Worm (Caenorhabditis elegans) whole organism, midembryonic: Measurements from ENCODE around the gene trap-4.
A peak's percentile ranks its signal among the peaks of the same experiment; 100 is the strongest.

Experiments used
- T22C8.4 ChIP-seq: fragments of 200-800 bp; sonication (Bioruptor generic); IDR thresholded peaks from 2 replicates; pipeline ENCODE4 v1.3.6; 2022; ENCODE audit warnings: missing genetic modification characterization, missing compliant biosample characterization
- cog-1 ChIP-seq: sonication (generic microtip); optimal IDR thresholded peaks from 2 replicates; lab custom pipeline; 2016; ENCODE audit warnings: missing genetic modification characterization, missing compliant biosample characterization
- flt-1 ChIP-seq: fragments of 200-800 bp; sonication (Bioruptor generic); IDR thresholded peaks from 2 replicates; pipeline ENCODE4 v1.3.6; 2022; ENCODE audit warnings: missing genetic modification characterization, missing compliant biosample characterization
- klf-2 ChIP-seq: fragments of 200-800 bp; sonication (Bioruptor generic); conservative IDR thresholded peaks from 2 replicates; pipeline ENCODE4 v1.3.6; 2022; ENCODE audit warnings: missing genetic modification reagents, missing genetic modification characterization, missing compliant biosample characterization
- med-1 ChIP-seq: sonication (generic microtip); optimal IDR thresholded peaks from 2 replicates; lab custom pipeline; 2017; ENCODE audit warnings: missing genetic modification characterization, mild to moderate bottlenecking, missing compliant biosample characterization, antibody characterized with exemption, missing genetic modification reagents; ENCODE audit not compliant: insufficient read depth
- ref-1 ChIP-seq: fragments of 200-800 bp; sonication (Bioruptor generic); conservative IDR thresholded peaks from 2 replicates; pipeline ENCODE4 v1.3.6; 2022; ENCODE audit warnings: missing genetic modification reagents, missing genetic modification characterization, missing compliant biosample characterization
- tab-1 ChIP-seq: fragments of 200-800 bp; sonication (Bioruptor generic); IDR thresholded peaks from 2 replicates; pipeline ENCODE4 v1.3.6; 2022; ENCODE audit warnings: missing genetic modification characterization, missing compliant biosample characterization
- ztf-23 ChIP-seq: fragments of 200-800 bp; sonication (Bioruptor generic); IDR thresholded peaks from 2 replicates; pipeline ENCODE4 v1.3.6; 2022; ENCODE audit warnings: missing genetic modification reagents, missing genetic modification characterization, missing compliant biosample characterization
- ztf-29 ChIP-seq: fragments of 200-800 bp; sonication (Bioruptor generic); IDR thresholded peaks from 2 replicates; pipeline ENCODE4 v1.3.6; 2022; ENCODE audit warnings: missing genetic modification reagents, missing genetic modification characterization, missing compliant biosample characterization

trap-4 gene

DNA sequence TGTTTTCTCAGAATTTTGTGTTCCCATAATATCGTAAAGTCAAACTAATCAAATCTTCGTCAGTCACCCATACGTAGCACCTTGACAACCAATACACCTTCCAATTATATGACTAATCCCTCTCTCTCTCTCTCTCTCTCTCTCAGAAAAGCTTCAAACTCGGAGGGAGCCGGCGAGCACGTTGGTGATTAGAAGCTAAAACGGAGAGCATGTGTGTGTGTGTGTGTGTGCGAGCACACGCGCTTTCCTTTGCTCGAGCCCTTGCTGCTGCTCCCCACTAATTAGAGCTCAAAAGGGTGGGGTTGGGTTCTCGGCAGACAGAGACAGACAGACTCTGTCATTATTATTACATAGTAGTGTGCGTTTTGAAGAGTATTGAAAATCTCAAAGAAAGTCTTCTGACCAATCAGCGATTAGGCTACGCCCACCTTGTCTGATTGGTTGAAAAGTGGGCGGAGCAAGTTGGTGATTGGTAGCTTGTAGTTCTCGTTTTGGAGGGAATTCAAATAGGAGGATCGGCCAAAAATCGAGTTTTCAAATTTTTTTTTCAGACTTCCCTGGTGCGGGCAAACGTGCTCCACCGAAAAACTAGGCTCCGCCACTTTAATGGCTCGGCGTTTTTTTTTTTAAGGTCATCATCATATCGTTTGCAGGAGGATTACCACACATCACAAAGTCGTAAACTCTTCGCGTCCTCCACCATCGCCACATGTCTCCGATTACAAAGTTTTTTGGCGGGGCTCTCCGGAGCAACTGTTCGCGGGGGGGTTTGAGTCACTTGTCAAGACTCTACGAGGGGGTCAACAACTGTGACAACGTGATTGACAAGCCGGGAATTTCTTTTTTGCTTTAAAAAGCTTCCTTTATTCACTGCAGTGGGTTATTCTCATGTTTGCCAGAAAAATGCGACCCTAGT lies 14.8 kb downstream of the trap-4 start:
- no peak for TF ChIP-seq tab-1
- TF ChIP-seq cog-1 = no peak
- TF ChIP-seq ztf-29 (GFP tag; lab: Robert Waterston, UW) = no peak
- no peak for TF ChIP-seq klf-2 (GFP tag; lab: Robert Waterston, UW)
- no peak for TF ChIP-seq med-1
- no peak for TF ChIP-seq flt-1
- no peak for TF ChIP-seq T22C8.4 (GFP tag; lab: Robert Waterston, UW)
- TF ChIP-seq ref-1 = no peak
- no peak for TF ChIP-seq ztf-23 (GFP tag; lab: Robert Waterston, UW)

DNA sequence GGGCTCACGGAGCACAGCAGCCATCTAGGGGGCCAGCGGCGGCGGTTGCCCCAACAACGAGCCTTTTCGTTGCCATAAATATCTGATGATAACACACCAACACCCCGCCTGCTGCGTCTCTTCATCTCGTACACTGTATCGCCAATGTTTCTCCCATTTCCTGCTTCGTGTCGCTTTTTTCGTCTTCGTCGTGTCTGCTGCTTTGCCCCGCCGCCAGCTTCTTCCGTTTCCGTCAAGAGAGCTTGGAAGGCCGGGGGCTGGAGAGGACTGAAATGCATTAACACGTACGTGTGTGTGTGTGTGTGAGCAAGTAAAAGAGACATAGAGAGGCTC lies 15.4 kb downstream of the trap-4 start:
- TF ChIP-seq T22C8.4 (GFP tag; lab: Robert Waterston, UW) (no peak), flt-1 (peak; percentile 51; the same call in 1 of the 2 replicates), klf-2 (GFP tag; lab: Robert Waterston, UW) (no peak), med-1 (no peak), ztf-23 (GFP tag; lab: Robert Waterston, UW) (no peak)

DNA sequence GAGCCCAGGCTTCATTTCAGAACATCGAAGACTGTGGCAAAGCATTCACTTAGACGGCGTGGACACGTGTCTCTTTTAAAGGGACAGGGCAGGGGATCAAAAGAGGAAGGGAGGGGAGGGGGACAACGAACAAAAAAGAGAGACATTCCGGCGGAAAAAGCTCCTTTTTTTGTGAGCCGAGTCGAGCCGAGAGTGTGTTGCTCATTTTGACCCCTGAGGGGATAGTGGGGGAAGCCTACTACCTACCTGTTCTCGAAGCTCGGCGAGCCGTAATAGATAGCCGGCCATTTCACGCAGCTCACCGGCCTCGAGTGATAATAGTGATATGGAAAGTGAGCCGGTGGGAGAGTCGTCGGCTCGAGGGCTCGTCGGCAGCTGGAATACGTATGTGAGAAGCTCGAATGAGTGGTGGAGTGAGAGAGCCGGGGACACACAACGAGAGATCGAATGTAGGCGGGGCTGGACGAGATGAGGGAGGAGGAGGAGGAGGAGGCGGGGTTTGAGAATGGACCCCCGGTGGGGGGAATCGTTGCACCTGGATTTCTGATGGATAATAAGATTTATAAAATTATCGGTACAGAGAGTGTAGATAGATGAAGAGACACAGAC lies 16.2 kb downstream of the trap-4 start:
- TF ChIP-seq T22C8.4 (GFP tag; lab: Robert Waterston, UW) = no peak
- TF ChIP-seq klf-2 (GFP tag; lab: Robert Waterston, UW) = peak; percentile 15; the same call in 1 of the 2 replicates
- no peak for TF ChIP-seq ztf-23 (GFP tag; lab: Robert Waterston, UW)
- no peak for TF ChIP-seq flt-1
- no peak for TF ChIP-seq cog-1

DNA sequence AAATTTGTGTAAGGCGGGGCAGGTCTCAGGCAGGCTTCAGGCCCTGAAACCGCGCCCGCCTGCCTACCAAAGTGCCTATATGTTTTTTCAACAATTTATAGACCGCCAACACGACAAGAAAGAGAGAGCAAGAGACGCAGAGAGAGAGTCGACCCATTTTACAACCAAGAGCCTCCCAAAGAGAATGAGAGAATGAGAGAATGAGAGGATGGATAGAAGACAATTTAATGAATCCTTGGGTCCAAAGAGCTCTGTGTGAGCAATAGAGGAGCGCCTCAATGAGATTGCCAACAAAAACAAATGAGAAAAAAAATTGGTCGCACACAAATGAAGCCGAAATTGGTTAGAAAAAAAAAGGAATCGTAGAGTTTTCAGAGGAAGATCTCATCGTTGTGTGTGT lies 17.4 kb downstream of the trap-4 start:
- TF ChIP-seq ztf-29 (GFP tag; lab: Robert Waterston, UW) = no peak
- no peak for TF ChIP-seq flt-1
- no peak for TF ChIP-seq med-1
- no peak for TF ChIP-seq klf-2 (GFP tag; lab: Robert Waterston, UW)
- TF ChIP-seq ref-1 = no peak
- TF ChIP-seq cog-1 = no peak
- TF ChIP-seq T22C8.4 (GFP tag; lab: Robert Waterston, UW) = no peak
- TF ChIP-seq tab-1 = no peak
- no peak for TF ChIP-seq ztf-23 (GFP tag; lab: Robert Waterston, UW)

DNA sequence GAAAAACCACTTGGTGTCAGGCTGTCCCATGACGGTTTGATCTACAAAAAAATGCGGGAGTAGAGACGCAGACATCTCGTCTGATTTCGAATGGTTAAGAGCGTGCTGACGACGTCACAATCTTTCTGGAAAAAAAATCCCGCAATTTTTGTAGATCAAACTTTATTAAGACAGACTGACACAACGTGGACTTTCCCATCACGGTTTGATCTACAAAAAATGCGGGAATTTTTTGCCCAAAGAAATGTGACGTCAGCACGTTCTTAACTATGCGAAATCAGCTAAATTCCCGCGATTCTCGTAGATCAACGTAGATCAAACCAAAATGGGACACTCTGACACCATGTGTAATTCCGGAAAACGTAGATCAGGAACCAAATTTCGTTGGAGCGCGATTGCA lies 18.0 kb downstream of the trap-4 start:
- TF ChIP-seq flt-1 = no peak

DNA sequence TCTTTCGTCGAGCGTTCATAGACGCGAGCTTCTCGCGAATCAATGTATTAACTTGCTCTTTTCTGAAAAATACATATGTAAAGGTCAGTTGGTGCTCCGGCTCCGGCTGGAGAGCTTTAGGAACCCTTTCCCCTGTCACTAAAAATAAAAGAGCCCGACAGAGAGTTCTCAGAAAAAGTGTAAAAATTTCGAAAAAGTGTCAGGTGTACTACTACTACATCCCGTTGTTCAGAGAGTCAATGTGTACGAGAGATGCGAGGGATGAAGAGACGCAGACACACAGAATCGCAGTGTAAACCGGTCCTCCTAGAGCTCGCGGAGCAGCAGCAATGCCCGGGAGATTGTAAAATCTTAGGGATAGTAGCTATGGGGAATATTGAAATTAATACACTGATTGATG lies 22.1 kb downstream of the trap-4 start:
- TF ChIP-seq med-1 = no peak
- TF ChIP-seq cog-1 = peak; percentile 50
- TF ChIP-seq ztf-29 (GFP tag; lab: Robert Waterston, UW) = no peak
- no peak for TF ChIP-seq T22C8.4 (GFP tag; lab: Robert Waterston, UW)
- TF ChIP-seq ztf-23 (GFP tag; lab: Robert Waterston, UW) = no peak
- TF ChIP-seq ref-1 = no peak
- no peak for TF ChIP-seq tab-1

DNA sequence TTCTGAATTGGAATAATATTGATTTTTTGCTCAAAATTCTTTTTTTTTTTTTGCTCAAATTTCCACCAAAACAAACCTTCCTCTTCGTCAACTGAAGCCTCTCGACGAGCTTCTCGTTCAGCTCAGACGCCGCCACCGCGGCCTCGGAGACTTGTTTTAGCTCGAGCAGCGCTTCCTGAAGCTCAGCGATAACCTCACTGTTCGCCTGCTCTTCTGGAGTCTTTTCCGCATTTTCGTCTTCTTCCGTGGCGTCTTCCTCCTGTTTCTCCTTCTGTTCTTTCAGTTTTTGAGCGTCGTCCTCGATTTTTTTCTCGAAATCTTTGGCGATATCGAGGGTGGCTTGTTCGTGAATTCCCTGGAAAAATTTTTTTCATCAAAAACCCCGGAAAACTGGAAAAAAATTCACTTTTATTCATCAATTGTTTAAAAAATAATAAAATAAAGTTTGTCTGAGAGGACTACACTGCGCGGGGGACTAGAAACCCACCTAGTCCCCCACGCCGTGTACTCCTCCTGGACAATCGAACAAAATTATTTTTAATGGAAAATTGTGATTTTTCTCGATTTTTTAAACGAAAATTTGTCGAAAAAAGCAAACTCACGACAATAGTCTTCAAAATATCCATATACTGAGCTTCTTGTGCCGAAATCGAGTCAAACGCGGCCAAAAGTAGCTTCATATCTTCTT lies 25.7 kb downstream of the trap-4 start:
- 0 out of 2 replicates have a peak, but pooled peaks have one; percentile 32 for TF ChIP-seq ztf-23 (GFP tag; lab: Robert Waterston, UW)
- TF ChIP-seq med-1 = no peak
- TF ChIP-seq T22C8.4 (GFP tag; lab: Robert Waterston, UW) = peak; percentile 62
- TF ChIP-seq ref-1 = no peak
- TF ChIP-seq klf-2 (GFP tag; lab: Robert Waterston, UW) = peak; percentile 54; the same call in 1 of the 2 replicates
- TF ChIP-seq cog-1 = peak; percentile 10
- TF ChIP-seq tab-1 = no peak
- peak; percentile 76 for TF ChIP-seq flt-1
- TF ChIP-seq ztf-29 (GFP tag; lab: Robert Waterston, UW) = peak; percentile 22; the same call in 1 of the 2 replicates

DNA sequence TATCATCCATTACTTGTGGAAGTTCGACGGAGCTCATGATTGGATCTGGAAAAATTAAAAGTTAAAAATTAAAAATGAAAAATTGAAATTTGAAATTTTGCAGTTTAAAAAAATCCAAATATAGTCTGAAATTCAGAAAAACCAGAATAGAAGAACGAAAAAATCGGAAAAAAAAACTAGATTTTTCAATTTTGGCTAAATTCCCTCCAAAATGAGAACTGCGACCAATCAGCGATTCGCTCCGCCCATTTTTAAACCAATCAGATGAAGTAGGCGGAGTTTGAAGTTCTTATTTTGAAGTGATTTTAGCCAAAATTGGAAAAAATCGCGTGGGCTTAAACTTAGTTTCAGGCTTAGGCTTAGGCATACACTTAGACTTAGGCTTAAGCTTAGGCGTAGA lies 26.4 kb downstream of the trap-4 start, which contains the start of gene Y56A3A.7:
Gene Y56A3A.7, minus strand, starts transcription at position 47 of the 400 bp plus-strand sequence.
- TF ChIP-seq flt-1 = no peak
- no peak for TF ChIP-seq med-1
- no peak for TF ChIP-seq cog-1
- no peak for TF ChIP-seq ztf-23 (GFP tag; lab: Robert Waterston, UW)
- TF ChIP-seq ztf-29 (GFP tag; lab: Robert Waterston, UW) = no peak
- no peak for TF ChIP-seq T22C8.4 (GFP tag; lab: Robert Waterston, UW)
- TF ChIP-seq ref-1 = no peak
- no peak for TF ChIP-seq tab-1
- no peak for TF ChIP-seq klf-2 (GFP tag; lab: Robert Waterston, UW)

DNA sequence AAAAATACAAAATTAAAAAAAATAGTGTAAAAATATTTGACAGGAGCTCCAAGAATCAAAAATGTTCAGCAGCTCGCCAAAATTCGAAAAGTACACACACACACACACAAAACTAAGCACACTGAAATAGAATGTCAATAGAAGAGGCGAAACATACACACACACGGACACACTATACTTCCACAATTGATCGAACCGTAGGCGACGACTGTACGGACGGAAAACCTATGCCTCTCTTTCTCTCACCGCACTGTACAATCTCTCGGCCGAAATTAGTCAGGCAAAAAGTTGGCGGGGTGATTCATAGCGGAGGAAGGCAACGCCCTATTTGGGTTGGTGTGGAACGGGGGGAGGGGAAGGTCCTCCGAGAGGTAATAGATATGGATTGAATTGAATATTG lies 27.0 kb downstream of the trap-4 start:
- TF ChIP-seq med-1 = no peak
- no peak for TF ChIP-seq cog-1
- no peak for TF ChIP-seq klf-2 (GFP tag; lab: Robert Waterston, UW)
- TF ChIP-seq T22C8.4 (GFP tag; lab: Robert Waterston, UW) = no peak
- no peak for TF ChIP-seq tab-1
- TF ChIP-seq ztf-23 (GFP tag; lab: Robert Waterston, UW) = no peak
- TF ChIP-seq ztf-29 (GFP tag; lab: Robert Waterston, UW) = no peak
- TF ChIP-seq flt-1 = no peak
- no peak for TF ChIP-seq ref-1

DNA sequence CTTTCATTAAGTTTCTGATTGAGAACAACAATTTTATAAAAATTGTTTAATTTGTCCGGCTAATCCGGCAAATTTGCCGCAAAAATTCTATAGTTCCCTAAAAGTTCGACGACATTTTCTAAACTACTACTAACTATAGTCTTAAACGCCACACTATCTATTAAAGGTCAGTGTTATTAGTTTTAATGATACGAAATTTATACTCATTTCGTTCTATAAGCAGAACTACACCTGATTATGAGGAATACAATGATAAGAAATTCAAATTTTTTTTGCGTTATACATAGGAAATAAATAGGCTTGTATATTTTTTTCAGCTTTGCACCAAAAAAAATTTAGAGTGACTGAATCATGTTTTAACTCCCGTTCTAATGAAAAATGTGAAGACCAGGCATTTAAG lies 27.9 kb downstream of the trap-4 start:
- TF ChIP-seq cog-1 (no peak), ztf-23 (GFP tag; lab: Robert Waterston, UW) (no peak), ztf-29 (GFP tag; lab: Robert Waterston, UW) (no peak), flt-1 (no peak), ref-1 (no peak), tab-1 (no peak), med-1 (no peak), klf-2 (GFP tag; lab: Robert Waterston, UW) (no peak)
